Fruit fly (Drosophila melanogaster): ENCODE measurements around the gene CG42688.

Gene CG42688

dm6 chr2L:19155937-19156736, 26.5 kb downstream of the CG42688 start (continued):
- peak; percentile 1 for TF ChIP-seq Eip75B (GFP tag; optimal IDR thresholded peaks at IDR 0.05)
- TF ChIP-seq CG6808 (GFP tag; optimal IDR thresholded peaks at IDR 0.05): peak; percentile 96
- peak; percentile 70 for TF ChIP-seq CG3032 (tag; optimal IDR thresholded peaks at IDR 0.05)
- TF ChIP-seq salr (GFP tag; optimal IDR thresholded peaks at IDR 0.05): peak; percentile 50 to 70
- TF ChIP-seq CG9139 (GFP tag; optimal IDR thresholded peaks at IDR 0.05): peak; percentile 100
- peak; percentile 25 for TF ChIP-seq Lpt (GFP tag; optimal IDR thresholded peaks at IDR 0.05)
- TF ChIP-seq CG8119 (GFP tag; IDR thresholded peaks at IDR 0.05): 0 out of 3 replicates have a peak, but pooled peaks have one; percentile 45
- TF ChIP-seq Gug (GFP tag; IDR thresholded peaks at IDR 0.05): peak; percentile 33; the same call in 1 of the 2 replicates
- TF ChIP-seq fd59A (GFP tag; optimal IDR thresholded peaks at IDR 0.05): peak; percentile 67

dm6 chr2L:19154893-19155389, 27.7 kb downstream of the CG42688 start:
- TF ChIP-seq pdm3 (GFP tag; optimal IDR thresholded peaks at IDR 0.05) (no peak), Sox15 (GFP tag; optimal IDR thresholded peaks at IDR 0.05) (no peak), Hr39 (GFP tag; optimal IDR thresholded peaks at IDR 0.05) (no peak), Eip78C (GFP tag) (peak; percentile 80), CG6276 (GFP tag; optimal IDR thresholded peaks at IDR 0.05) (no peak), eg (GFP tag; IDR thresholded peaks at IDR 0.05) (no peak), CG6808 (GFP tag; optimal IDR thresholded peaks at IDR 0.05) (peak; percentile 51), CG10669 (GFP tag; optimal IDR thresholded peaks at IDR 0.05) (no peak), achi (GFP tag; optimal IDR thresholded peaks at IDR 0.05) (no peak), Ets21C (GFP tag; optimal IDR thresholded peaks at IDR 0.05) (no peak), ss (GFP tag; optimal IDR thresholded peaks at IDR 0.05) (peak; percentile 80 to 81), OdsH (GFP tag; optimal IDR thresholded peaks at IDR 0.05) (no peak), Sox102F (GFP tag; optimal IDR thresholded peaks at IDR 0.05) (no peak), CG8632 (GFP tag; optimal IDR thresholded peaks at IDR 0.05) (no peak), CG6163 (GFP tag; IDR thresholded peaks at IDR 0.05) (0 out of 3 replicates have a peak, but pooled peaks have one; percentile 34), CG3919 (GFP tag; optimal IDR thresholded peaks at IDR 0.05) (peak; percentile 1), CG34406 (GFP tag; optimal IDR thresholded peaks at IDR 0.05) (no peak), CG31627 (GFP tag; optimal IDR thresholded peaks at IDR 0.05) (no peak), CG10631 (GFP tag; optimal IDR thresholded peaks at IDR 0.05) (no peak), Smox (GFP tag; optimal IDR thresholded peaks at IDR 0.05) (no peak), CG8319 (GFP tag; optimal IDR thresholded peaks at IDR 0.05) (no peak), spab (GFP tag; optimal IDR thresholded peaks at IDR 0.05) (peak; percentile 13), Hr4 (GFP tag; optimal IDR thresholded peaks at IDR 0.05) (no peak), cyc (GFP tag; optimal IDR thresholded peaks at IDR 0.05) (no peak), net (GFP tag; optimal IDR thresholded peaks at IDR 0.05) (peak; percentile 55), esn (GFP tag; optimal IDR thresholded peaks at IDR 0.05) (no peak), Blimp-1 (GFP tag; optimal IDR thresholded peaks at IDR 0.05) (no peak), CG11902 (GFP tag; optimal IDR thresholded peaks at IDR 0.05) (no peak), CG9139 (GFP tag; optimal IDR thresholded peaks at IDR 0.05) (peak; percentile 80), svp (GFP tag) (peak; percentile 87), Hr38 (GFP tag; optimal IDR thresholded peaks at IDR 0.05) (no peak), dsx (GFP tag; optimal IDR thresholded peaks at IDR 0.05; ENCODE audit: poor library complexity, severe bottlenecking) (peak; percentile 71), dac (GFP tag; optimal IDR thresholded peaks at IDR 0.05) (no peak), Eip93F (GFP tag; optimal IDR thresholded peaks at IDR 0.05) (no peak), Lpt (GFP tag; optimal IDR thresholded peaks at IDR 0.05) (no peak), topi (GFP tag; optimal IDR thresholded peaks at IDR 0.05) (no peak), CG8119 (GFP tag; IDR thresholded peaks at IDR 0.05) (no peak), CG7368 (GFP tag; optimal IDR thresholded peaks at IDR 0.05) (no peak), fd85E (GFP tag; optimal IDR thresholded peaks at IDR 0.05) (no peak), Sox14 (GFP tag; optimal IDR thresholded peaks at IDR 0.05) (no peak), fkh (GFP tag; optimal IDR thresholded peaks at IDR 0.05) (peak; percentile 74), CG1621 (tag; optimal IDR thresholded peaks at IDR 0.05) (no peak)
